Worm (Caenorhabditis elegans) whole organism, L1 larva: Measurements from ENCODE around the gene C01G5.5.

Experiments used
- C16A3.4 ChIP-seq: fragments of 150-350 bp; optimal IDR thresholded peaks from 2 replicates; lab custom pipeline; 2014; ENCODE audit warnings: missing biosample characterization, missing genetic modification characterization
- C34B4.2 ChIP-seq: sonication (generic microtip); optimal IDR thresholded peaks from 2 replicates; lab custom pipeline; 2017; ENCODE audit warnings: mild to moderate bottlenecking, missing genetic modification characterization, missing compliant biosample characterization
- F16B12.6 ChIP-seq: fragments of 150-350 bp; optimal IDR thresholded peaks from 2 replicates; lab custom pipeline; 2014; ENCODE audit warnings: missing biosample characterization, missing genetic modification characterization
- aha-1 ChIP-seq: fragments of 150-350 bp; optimal IDR thresholded peaks from 2 replicates; lab custom pipeline; 2014; ENCODE audit warnings: missing biosample characterization, missing genetic modification characterization
- ama-1 ChIP-seq: fragments of 150-350 bp; optimal IDR thresholded peaks from 2 replicates; lab custom pipeline; 2014
- blmp-1 ChIP-seq: fragments of 150-350 bp; optimal IDR thresholded peaks from 2 replicates; lab custom pipeline; 2014; ENCODE audit warnings: missing biosample characterization, missing genetic modification characterization
- ceh-63 ChIP-seq: fragments of 200-800 bp; sonication (Bioruptor generic); optimal IDR thresholded peaks from 2 replicates; lab custom pipeline; 2018; ENCODE audit warnings: mild to moderate bottlenecking, missing genetic modification characterization, missing compliant biosample characterization
- ceh-8 ChIP-seq: fragments of 200-800 bp; sonication (Bioruptor generic); optimal IDR thresholded peaks from 2 replicates; lab custom pipeline; 2018; ENCODE audit warnings: mild to moderate bottlenecking, missing genetic modification characterization, moderate library complexity, missing compliant biosample characterization
- ceh-82 ChIP-seq, 3 experiments: fragments of 150-350 bp in 1 of 3; sonication (generic microtip) in 2 of 3; optimal IDR thresholded peaks; 2 replicates each; lab custom pipeline; 2014 to 2017; ENCODE audit warnings: missing biosample characterization in 3 of 3, missing genetic modification characterization in 3 of 3
- ceh-90 ChIP-seq: sonication (generic microtip); optimal IDR thresholded peaks from 2 replicates; lab custom pipeline; 2016; ENCODE audit warnings: missing genetic modification characterization, missing compliant biosample characterization
- ces-1 ChIP-seq: fragments of 150-350 bp; optimal IDR thresholded peaks from 2 replicates; lab custom pipeline; 2014; ENCODE audit warnings: missing biosample characterization, missing genetic modification reagents, missing genetic modification characterization
- dpl-1 ChIP-seq, 3 experiments: fragments of 150-350 bp in 2 of 3; sonication (generic microtip) in 1 of 3; optimal IDR thresholded peaks; 2 replicates each; lab custom pipeline; 2014 to 2017; ENCODE audit warnings: missing biosample characterization in 3 of 3, missing genetic modification characterization in 3 of 3, missing genetic modification reagents in 3 of 3
- dsc-1 ChIP-seq: sonication (generic microtip); optimal IDR thresholded peaks from 2 replicates; lab custom pipeline; 2016; ENCODE audit warnings: mild to moderate bottlenecking, missing genetic modification characterization, missing compliant biosample characterization
- efl-1 ChIP-seq, 4 experiments: fragments of 150-350 bp; optimal IDR thresholded peaks in 3 of 4; peaks in 1 of 4; 1 replicate in 1 of 4; 2 replicates in 3 of 4; lab custom pipeline; 2014; ENCODE audit warnings: missing biosample characterization in 2 of 4, missing genetic modification characterization in 2 of 4, missing genetic modification reagents in 2 of 4
- efl-3 ChIP-seq: fragments of 200-800 bp; sonication (Bioruptor generic); optimal IDR thresholded peaks from 2 replicates; lab custom pipeline; 2018; ENCODE audit warnings: mild to moderate bottlenecking, missing genetic modification characterization, missing compliant biosample characterization
- egl-13 ChIP-seq: sonication (generic microtip); optimal IDR thresholded peaks from 2 replicates; lab custom pipeline; 2016; ENCODE audit warnings: missing genotype, missing genetic modification reagents, missing genetic modification characterization, missing compliant biosample characterization
- egl-27 ChIP-seq, 2 experiments: fragments of 150-350 bp in 1 of 2; sonication (generic microtip); optimal IDR thresholded peaks; 3 replicates each; lab custom pipeline; 2017 to 2018; ENCODE audit warnings: missing biosample characterization in 2 of 2, missing genetic modification characterization in 2 of 2, missing genetic modification reagents in 2 of 2
- elt-2 ChIP-seq: sonication (generic microtip); optimal IDR thresholded peaks from 2 replicates; lab custom pipeline; 2016; ENCODE audit warnings: missing genetic modification characterization, mild to moderate bottlenecking, inconsistent platforms, missing compliant biosample characterization, missing genetic modification reagents
- ets-5 ChIP-seq: fragments of 200-800 bp; sonication (Bioruptor generic); IDR thresholded peaks from 2 replicates; pipeline ENCODE4 v1.3.6; 2022; ENCODE audit warnings: missing genetic modification characterization, missing compliant biosample characterization
- fkh-10 ChIP-seq: sonication (generic microtip); optimal IDR thresholded peaks from 2 replicates; lab custom pipeline; 2017; ENCODE audit warnings: missing biosample characterization, missing genetic modification reagents, missing genetic modification characterization
- fkh-4 ChIP-seq: sonication (generic microtip); optimal IDR thresholded peaks from 2 replicates; lab custom pipeline; 2016; ENCODE audit warnings: missing compliant biosample characterization, missing genetic modification characterization, borderline replicate concordance
- hlh-17 ChIP-seq: fragments of 200-800 bp; sonication (Bioruptor generic); optimal IDR thresholded peaks from 2 replicates; lab custom pipeline; 2018; ENCODE audit warnings: missing genetic modification characterization, mild to moderate bottlenecking, missing compliant biosample characterization, moderate library complexity, borderline replicate concordance
- hlh-4 ChIP-seq: sonication (generic microtip); optimal IDR thresholded peaks from 2 replicates; lab custom pipeline; 2016; ENCODE audit warnings: mild to moderate bottlenecking, missing genetic modification characterization, missing compliant biosample characterization
- hpl-2 ChIP-seq: fragments of 150-350 bp; optimal IDR thresholded peaks from 2 replicates; lab custom pipeline; 2014; ENCODE audit warnings: missing biosample characterization, missing genetic modification reagents, missing genetic modification characterization
- irx-1 ChIP-seq: sonication (generic microtip); optimal IDR thresholded peaks from 2 replicates; lab custom pipeline; 2016; ENCODE audit warnings: missing genetic modification characterization, missing compliant biosample characterization
- isw-1 ChIP-seq: fragments of 200-800 bp; sonication (Bioruptor generic); IDR thresholded peaks from 2 replicates; pipeline ENCODE4 v1.3.6; 2022; ENCODE audit warnings: missing genetic modification characterization, missing compliant biosample characterization
- jun-1 ChIP-seq: fragments of 150-350 bp; optimal IDR thresholded peaks from 2 replicates; lab custom pipeline; 2014; ENCODE audit warnings: missing biosample characterization, missing genetic modification reagents, missing genetic modification characterization
- lin-14 ChIP-seq: fragments of 200-800 bp; sonication (Bioruptor generic); optimal IDR thresholded peaks from 2 replicates; lab custom pipeline; 2018; ENCODE audit warnings: mild to moderate bottlenecking, missing genetic modification characterization, moderate library complexity, missing compliant biosample characterization
- nhr-237 ChIP-seq: fragments of 150-350 bp; optimal IDR thresholded peaks from 2 replicates; lab custom pipeline; 2014; ENCODE audit warnings: missing biosample characterization, missing genetic modification characterization
- nhr-47 ChIP-seq: sonication (generic microtip); optimal IDR thresholded peaks from 2 replicates; lab custom pipeline; 2016; ENCODE audit warnings: mild to moderate bottlenecking, missing genetic modification characterization, moderate library complexity, missing compliant biosample characterization
- nhr-84 ChIP-seq: sonication (generic microtip); optimal IDR thresholded peaks from 2 replicates; lab custom pipeline; 2017; ENCODE audit warnings: missing biosample characterization, missing genetic modification characterization
- nhr-85 ChIP-seq: sonication (generic microtip); peaks from one replicate; lab custom pipeline; 2016; ENCODE audit warnings: missing genetic modification characterization, inconsistent platforms, missing compliant biosample characterization
- pag-3 ChIP-seq: sonication (generic microtip); optimal IDR thresholded peaks from 2 replicates; lab custom pipeline; 2017; ENCODE audit warnings: missing genetic modification characterization, mild to moderate bottlenecking, missing compliant biosample characterization, antibody characterized with exemption, borderline replicate concordance; ENCODE audit not compliant: insufficient read depth
- pqm-1 ChIP-seq: sonication (generic microtip); optimal IDR thresholded peaks from 3 replicates; lab custom pipeline; 2017; ENCODE audit warnings: missing biosample characterization, missing genetic modification characterization
- rnt-1 ChIP-seq: sonication (generic microtip); optimal IDR thresholded peaks from 2 replicates; lab custom pipeline; 2016; ENCODE audit warnings: mild to moderate bottlenecking, missing genetic modification characterization, moderate library complexity, missing compliant biosample characterization
- snu-23 ChIP-seq: sonication (generic microtip); optimal IDR thresholded peaks from 2 replicates; lab custom pipeline; 2016; ENCODE audit warnings: missing genetic modification characterization, missing compliant biosample characterization
- sox-4 ChIP-seq: sonication (generic microtip); optimal IDR thresholded peaks from 2 replicates; lab custom pipeline; 2016; ENCODE audit warnings: missing genetic modification characterization, missing compliant biosample characterization
- sptf-1 ChIP-seq: fragments of 150-350 bp; optimal IDR thresholded peaks from 2 replicates; lab custom pipeline; 2014; ENCODE audit warnings: missing biosample characterization, missing genetic modification characterization
- sup-37 ChIP-seq: fragments of 200-800 bp; sonication (Bioruptor generic); optimal IDR thresholded peaks from 2 replicates; lab custom pipeline; 2018; ENCODE audit warnings: mild to moderate bottlenecking, missing genetic modification characterization, missing compliant biosample characterization
- tlp-1 ChIP-seq: fragments of 150-350 bp; optimal IDR thresholded peaks from 2 replicates; lab custom pipeline; 2014; ENCODE audit warnings: missing biosample characterization, missing genetic modification characterization
- unc-130 ChIP-seq: fragments of 150-350 bp; optimal IDR thresholded peaks from 2 replicates; lab custom pipeline; 2017; ENCODE audit warnings: missing biosample characterization, missing genetic modification characterization, inconsistent platforms
- unc-30 ChIP-seq: sonication (generic microtip); optimal IDR thresholded peaks from 2 replicates; lab custom pipeline; 2017; ENCODE audit warnings: missing biosample characterization, missing genetic modification characterization
- unc-62 ChIP-seq: fragments of 150-350 bp; optimal IDR thresholded peaks from 2 replicates; lab custom pipeline; 2014; ENCODE audit warnings: missing biosample characterization, missing genetic modification reagents, missing genetic modification characterization
- unc-86 ChIP-seq: sonication (generic microtip); optimal IDR thresholded peaks from 2 replicates; lab custom pipeline; 2016; ENCODE audit warnings: missing genetic modification characterization, missing compliant biosample characterization
- unc-98 ChIP-seq: fragments of 200-800 bp; sonication (Bioruptor generic); IDR thresholded peaks from 2 replicates; pipeline ENCODE4 v1.3.6; 2022; ENCODE audit warnings: missing genetic modification characterization, missing compliant biosample characterization
- zip-4 ChIP-seq: fragments of 200-800 bp; sonication (Bioruptor generic); optimal IDR thresholded peaks from 2 replicates; lab custom pipeline; 2018; ENCODE audit warnings: mild to moderate bottlenecking, missing genetic modification characterization, moderate library complexity, missing compliant biosample characterization
- ztf-4 ChIP-seq: fragments of 150-350 bp; optimal IDR thresholded peaks from 2 replicates; lab custom pipeline; 2014; ENCODE audit warnings: missing biosample characterization, missing genetic modification characterization

C01G5.5 gene

DNA sequence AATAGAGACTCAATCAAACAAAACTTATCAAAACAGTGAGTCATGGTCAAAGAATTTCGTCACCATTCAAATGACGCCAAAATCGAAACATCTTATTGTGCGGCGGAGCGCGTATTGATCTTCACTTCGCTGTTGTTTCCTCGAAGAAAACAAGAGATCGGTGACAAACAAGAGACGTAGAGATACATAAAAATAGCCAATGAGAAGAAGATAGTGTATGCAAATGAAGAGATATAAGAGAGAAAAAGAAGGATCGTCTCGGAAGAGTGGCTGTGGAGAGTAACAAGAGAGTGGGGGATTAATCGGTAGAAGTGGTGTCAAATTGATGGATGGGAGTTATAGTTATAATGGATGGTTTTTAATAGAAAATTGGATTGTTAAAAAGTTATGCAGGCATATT, 49.7 kb upstream of the C01G5.5 start (continued):
- no peak for TF ChIP-seq ztf-4
- TF ChIP-seq sup-37: no peak
- peak; percentile 81 for TF ChIP-seq nhr-85

DNA sequence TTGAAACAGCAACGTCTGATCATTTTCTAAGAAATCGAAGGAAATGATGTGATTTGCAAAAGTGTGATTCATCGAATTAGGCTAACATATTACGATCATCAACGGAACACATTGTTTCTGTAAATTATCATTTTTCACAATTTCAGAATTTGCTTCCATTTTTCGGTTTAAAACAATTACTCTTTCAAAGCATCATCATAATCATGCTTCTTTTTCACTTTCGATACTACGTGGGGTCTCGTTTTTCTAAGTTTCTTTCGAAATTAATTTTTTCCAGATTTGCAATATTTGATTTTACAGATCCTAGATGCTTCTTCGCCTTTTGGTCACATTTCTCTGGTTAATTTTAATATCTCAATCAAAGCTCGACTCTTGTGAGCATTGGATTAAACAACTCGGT, 44.2 kb upstream of the C01G5.5 start, which contains the start of gene tyr-6:
Gene tyr-6, plus strand, starts transcription at position 301 of the 400 bp plus-strand sequence.
- no peak for TF ChIP-seq sox-4 (tag; lab: Kevin White, UChicago)
- TF ChIP-seq ceh-63 (GFP tag; lab: Kevin White, UChicago): no peak
- TF ChIP-seq hpl-2 (GFP tag; lab: Kevin White, UChicago): no peak
- TF ChIP-seq unc-98: no peak
- TF ChIP-seq rnt-1 (tag; lab: Kevin White, UChicago): no peak
- TF ChIP-seq fkh-4 (tag; lab: Kevin White, UChicago): no peak
- TF ChIP-seq egl-27 (tag; optimal IDR thresholded peaks at IDR 0.05; lab: Kevin White, UChicago): no peak
- no peak for TF ChIP-seq ceh-90
- no peak for TF ChIP-seq ztf-4
- no peak for TF ChIP-seq irx-1
- no peak for TF ChIP-seq hlh-4 (tag; lab: Kevin White, UChicago)
- TF ChIP-seq unc-86 (tag; lab: Kevin White, UChicago): no peak

DNA sequence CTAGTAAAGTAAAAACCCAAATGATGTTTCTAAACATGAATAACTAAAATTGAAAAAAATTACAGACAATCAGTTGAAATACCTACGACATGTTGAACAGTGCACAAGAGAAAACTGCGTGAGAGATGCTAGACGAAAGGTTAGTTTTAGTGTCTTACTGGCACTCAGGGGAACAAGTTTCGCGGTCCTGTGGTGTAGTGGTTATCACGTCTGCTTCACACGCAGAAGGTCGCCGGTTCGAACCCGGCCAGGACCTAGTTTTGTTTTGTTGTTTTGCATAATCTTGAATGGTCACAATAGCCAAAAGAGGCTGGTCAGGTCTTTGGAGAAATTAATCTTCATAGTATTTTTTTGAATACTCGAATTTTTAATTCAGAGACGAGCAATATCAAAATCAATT, 43.4 kb upstream of the C01G5.5 start:
- TF ChIP-seq fkh-10 (no peak), dpl-1 (GFP tag; optimal IDR thresholded peaks at IDR 0.05; lab: Kevin White, UChicago) (peak in 2 of 3 experiments; percentile 4 to 29), ceh-82 (tag; optimal IDR thresholded peaks at IDR 0.05; lab: Kevin White, UChicago) (peak in 1 of 3 experiments; percentile 25), C16A3.4 (tag; lab: Kevin White, UChicago) (peak; percentile 37), rnt-1 (tag; lab: Kevin White, UChicago) (peak; percentile 44), pag-3 (tag; lab: Kevin White, UChicago) (no peak), egl-27 (tag; optimal IDR thresholded peaks at IDR 0.05; lab: Kevin White, UChicago) (no peak), aha-1 (no peak), efl-3 (GFP tag; lab: Kevin White, UChicago) (no peak), unc-62 (no peak), jun-1 (tag; lab: Kevin White, UChicago) (no peak), nhr-84 (no peak), zip-4 (no peak), dsc-1 (no peak), nhr-85 (peak; percentile 57), sup-37 (no peak), ces-1 (GFP tag; lab: Kevin White, UChicago) (no peak), blmp-1 (tag; lab: Kevin White, UChicago) (no peak), ets-5 (no peak), nhr-47 (tag; lab: Kevin White, UChicago) (no peak), unc-30 (tag; lab: Kevin White, UChicago) (no peak), ceh-90 (no peak), pqm-1 (tag; lab: Kevin White, UChicago) (no peak), efl-1 (optimal IDR thresholded peaks at IDR 0.05; lab: Kevin White, UChicago) (peak in 1 of 2 experiments; percentile 21), efl-1 (GFP tag; optimal IDR thresholded peaks at IDR 0.05 in 1 of 2; lab: Kevin White, UChicago) (peak in 1 of 2 experiments; percentile 89), irx-1 (no peak), unc-130 (tag; lab: Kevin White, UChicago) (no peak), C34B4.2 (tag; lab: Kevin White, UChicago) (no peak), hlh-4 (tag; lab: Kevin White, UChicago) (no peak), egl-13 (tag; lab: Kevin White, UChicago) (no peak), sptf-1 (no peak), fkh-4 (tag; lab: Kevin White, UChicago) (no peak), hpl-2 (GFP tag; lab: Kevin White, UChicago) (no peak), snu-23 (GFP tag; lab: Kevin White, UChicago) (peak; percentile 52), ztf-4 (no peak), ceh-8 (GFP tag; lab: Kevin White, UChicago) (no peak), lin-14 (peak; percentile 29), F16B12.6 (no peak), elt-2 (peak; percentile 19), isw-1 (GFP tag; lab: Robert Waterston, UW) (no peak), ama-1 (no peak), tlp-1 (tag; lab: Kevin White, UChicago) (no peak), hlh-17 (GFP tag; lab: Kevin White, UChicago) (no peak), nhr-237 (tag; lab: Kevin White, UChicago) (no peak)
